Fruit fly (Drosophila melanogaster): ENCODE data around the gene CheA87a.

DNA sequence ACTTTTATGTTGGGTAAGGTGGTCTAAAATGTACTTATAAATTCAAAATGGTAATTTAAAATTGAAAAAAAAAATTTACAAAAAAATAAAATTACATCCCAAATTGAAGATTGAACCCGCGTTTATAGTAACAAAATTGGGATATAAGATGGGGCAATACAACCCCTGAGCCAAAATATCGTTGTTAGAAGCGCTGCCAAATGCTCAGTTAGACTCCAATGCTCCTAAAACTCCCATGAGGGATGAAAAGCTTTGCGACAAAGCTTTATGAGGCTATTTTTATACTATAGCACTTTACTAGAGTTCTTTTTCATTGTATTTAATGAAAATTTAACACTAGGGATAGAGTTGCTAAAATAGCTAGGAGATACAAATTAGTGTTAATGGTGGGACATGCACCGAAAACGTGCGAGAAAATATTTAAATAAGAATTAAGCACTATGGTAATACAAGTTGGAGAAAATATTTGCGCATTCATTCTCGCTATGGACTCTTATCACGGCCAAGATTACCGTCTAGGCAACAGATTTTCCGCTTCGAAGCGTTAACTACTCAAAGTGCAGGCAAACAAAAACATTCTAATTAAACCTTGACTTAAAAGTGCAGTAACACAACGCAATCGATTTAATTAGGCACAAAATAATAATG is 6.0 kb upstream of the CheA87a start:
- TF ChIP-seq h (optimal IDR thresholded peaks at IDR 0.05) (no peak), psq (optimal IDR thresholded peaks at IDR 0.05) (no peak)
